Worm (Caenorhabditis elegans) whole organism, mixed stage, embryonic: ENCODE results near the gene F47B7.3.

Experiments
- M03D4.4 ChIP-seq: sonication (generic microtip); optimal IDR thresholded peaks from 2 replicates; lab custom pipeline; 2017; ENCODE audit warnings: mild to moderate bottlenecking, missing genetic modification characterization, missing compliant biosample characterization
- lin-13 ChIP-seq: fragments of 150-350 bp; optimal IDR thresholded peaks from 2 replicates; lab custom pipeline; 2014; ENCODE audit warnings: missing biosample characterization, missing genetic modification characterization
- lsy-2 ChIP-seq: fragments of 150-350 bp; optimal IDR thresholded peaks from 2 replicates; lab custom pipeline; 2014; ENCODE audit warnings: missing biosample characterization, missing genetic modification characterization
- nhr-28 ChIP-seq: fragments of 150-350 bp; optimal IDR thresholded peaks from 2 replicates; lab custom pipeline; 2014; ENCODE audit warnings: missing biosample characterization, missing genetic modification characterization
- nhr-76 ChIP-seq: sonication (generic microtip); optimal IDR thresholded peaks from 2 replicates; lab custom pipeline; 2017; ENCODE audit warnings: missing biosample characterization, missing genetic modification characterization
- pha-4 ChIP-seq: fragments of 150-350 bp; optimal IDR thresholded peaks from 2 replicates; lab custom pipeline; 2018; ENCODE audit warnings: missing biosample characterization, missing genetic modification reagents, missing genetic modification characterization
- snpc-4 ChIP-seq: fragments of 150-350 bp; optimal IDR thresholded peaks from 2 replicates; lab custom pipeline; 2014; ENCODE audit warnings: missing biosample characterization, missing genetic modification characterization
- tbx-8 ChIP-seq: fragments of 200-800 bp; sonication (Bioruptor generic); optimal IDR thresholded peaks from 2 replicates; lab custom pipeline; 2018; ENCODE audit warnings: mild to moderate bottlenecking, missing genetic modification characterization, moderate library complexity, missing compliant biosample characterization
- unc-120 ChIP-seq: sonication (generic microtip); optimal IDR thresholded peaks from 2 replicates; lab custom pipeline; 2017; ENCODE audit warnings: missing genetic modification characterization, missing compliant biosample characterization; ENCODE audit not compliant: poor library complexity, severe bottlenecking

ce11 chrX:3792715-3793114, 28.5 kb upstream of the F47B7.3 start, which contains the start of gene idpp-5:
- TF ChIP-seq lsy-2 (no peak), pha-4 (tag; lab: Kevin White, UChicago) (no peak), nhr-76 (tag; lab: Kevin White, UChicago) (no peak), lin-13 (tag; lab: Kevin White, UChicago) (no peak), M03D4.4 (tag; lab: Kevin White, UChicago) (no peak), tbx-8 (GFP tag; lab: Kevin White, UChicago) (no peak), nhr-28 (no peak), snpc-4 (tag; lab: Kevin White, UChicago) (no peak), unc-120 (tag; lab: Kevin White, UChicago) (no peak)
